Fruit fly (Drosophila melanogaster): Measurements from ENCODE around the gene Ets21C.
A peak's percentile ranks its signal among the peaks of the same experiment; 100 is the strongest.

Gene Ets21C

DNA sequence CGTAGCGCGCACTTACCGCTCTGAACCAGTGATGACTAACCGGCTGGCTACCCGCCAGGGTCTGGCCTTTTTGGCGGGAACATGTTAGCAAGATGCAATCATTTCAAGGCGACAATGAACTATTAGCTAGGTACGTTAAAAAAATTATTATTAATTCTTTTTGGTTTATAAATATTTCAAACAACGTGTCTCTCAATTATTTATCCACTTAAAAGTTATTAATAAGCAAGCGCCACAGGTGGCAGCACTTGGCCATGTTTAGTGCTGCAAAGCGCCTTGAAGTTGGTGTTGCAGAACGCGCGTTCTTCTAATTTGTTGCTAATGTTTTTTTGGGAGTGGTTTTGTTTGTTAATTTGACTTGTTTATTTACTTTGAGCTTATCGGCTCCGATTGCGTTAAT is 21.5 kb upstream of the Ets21C start, which contains the start of the genes Ipk2 and cold (continued):
- peak; percentile 80 for TF ChIP-seq Xrp1 (GFP tag; IDR thresholded peaks at IDR 0.05)
- no peak for TF ChIP-seq inv (GFP tag; IDR thresholded peaks at IDR 0.05; ENCODE audit: partially characterized antibody)
- peak; percentile 24 for TF ChIP-seq CG2875 (GFP tag; optimal IDR thresholded peaks at IDR 0.05)
- no peak for TF ChIP-seq prd (optimal IDR thresholded peaks at IDR 0.05)
- TF ChIP-seq prd (GFP tag; IDR thresholded peaks at IDR 0.05), result peak; percentile 82
- TF ChIP-seq al (GFP tag; IDR thresholded peaks at IDR 0.05), result peak; percentile 72
- TF ChIP-seq z (GFP tag; IDR thresholded peaks at IDR 0.05), result no peak
- no peak for TF ChIP-seq CkIIα-i1 (GFP tag; IDR thresholded peaks at IDR 0.05)
- TF ChIP-seq CG3838 (GFP tag; optimal IDR thresholded peaks at IDR 0.05), result peak; percentile 59
- TF ChIP-seq Gug (GFP tag; IDR thresholded peaks at IDR 0.05), result peak; percentile 70
- 0 out of 2 replicates have a peak, but pooled peaks have one; percentile 42 for TF ChIP-seq cas (GFP tag; IDR thresholded peaks at IDR 0.05)
- TF ChIP-seq Nf-YC (tag; optimal IDR thresholded peaks at IDR 0.05), result peak; percentile 80
- TF ChIP-seq bsh (GFP tag; optimal IDR thresholded peaks at IDR 0.05), result peak in 1 of 2 experiments; percentile 69
- TF ChIP-seq tx (GFP tag; optimal IDR thresholded peaks at IDR 0.05), result peak; percentile 75
- peak; percentile 90 for TF ChIP-seq CG2120 (GFP tag; optimal IDR thresholded peaks at IDR 0.05)
- TF ChIP-seq Myb (GFP tag; optimal IDR thresholded peaks at IDR 0.05), result peak; percentile 63
- peak; percentile 86 for TF ChIP-seq CG13775 (GFP tag; optimal IDR thresholded peaks at IDR 0.05)
- TF ChIP-seq CTCF (GFP tag; optimal IDR thresholded peaks at IDR 0.05), result peak; percentile 70
- TF ChIP-seq Sox102F (GFP tag; optimal IDR thresholded peaks at IDR 0.05), result no peak
- peak; percentile 63; the same call in 1 of the 2 replicates for TF ChIP-seq CG1024 (GFP tag; IDR thresholded peaks at IDR 0.05)
- no peak for TF ChIP-seq zf30C (GFP tag; optimal IDR thresholded peaks at IDR 0.05)
- TF ChIP-seq CG7556 (GFP tag; optimal IDR thresholded peaks at IDR 0.05), result peak; percentile 80
- TF ChIP-seq Dip2 (GFP tag; IDR thresholded peaks at IDR 0.05), result no peak
- TF ChIP-seq hbn (GFP tag; IDR thresholded peaks at IDR 0.05; ENCODE audit: partially characterized antibody), result no peak
- TF ChIP-seq CG18764 (GFP tag; optimal IDR thresholded peaks at IDR 0.05), result peak; percentile 76
- TF ChIP-seq MBD-R2 (GFP tag; IDR thresholded peaks at IDR 0.05), result peak; percentile 97
- TF ChIP-seq pzg (GFP tag; optimal IDR thresholded peaks at IDR 0.05), result peak; percentile 79
- peak; percentile 63 for TF ChIP-seq Atf3 (GFP tag; optimal IDR thresholded peaks at IDR 0.05)
- TF ChIP-seq sisA (GFP tag; IDR thresholded peaks at IDR 0.05), result peak; percentile 70
- TF ChIP-seq BtbVII (GFP tag; optimal IDR thresholded peaks at IDR 0.05), result peak; percentile 67
- no peak for TF ChIP-seq cad (GFP tag; optimal IDR thresholded peaks at IDR 0.05)
- TF ChIP-seq CG6813 (GFP tag; optimal IDR thresholded peaks at IDR 0.05), result peak; percentile 5
- TF ChIP-seq CG7786 (GFP tag; optimal IDR thresholded peaks at IDR 0.05), result peak; percentile 77
- TF ChIP-seq Med (GFP tag), result peak; percentile 97
- TF ChIP-seq Gsc (GFP tag; IDR thresholded peaks at IDR 0.05), result 0 out of 2 replicates have a peak, but pooled peaks have one; percentile 26
- peak; percentile 96 for TF ChIP-seq CG4617 (GFP tag; optimal IDR thresholded peaks at IDR 0.05; ENCODE audit: borderline replicate concordance)
- peak; percentile 83 for TF ChIP-seq exex (tag; optimal IDR thresholded peaks at IDR 0.05)
- peak; percentile 74 for TF ChIP-seq CG6689 (GFP tag; IDR thresholded peaks at IDR 0.05)
- no peak for TF ChIP-seq Sox100B (GFP tag; optimal IDR thresholded peaks at IDR 0.05)
- TF ChIP-seq chif (GFP tag; optimal IDR thresholded peaks at IDR 0.05), result peak; percentile 55 to 68
- peak; percentile 71 for TF ChIP-seq Oli (tag; optimal IDR thresholded peaks at IDR 0.05)
- TF ChIP-seq CG10462 (GFP tag; optimal IDR thresholded peaks at IDR 0.05), result peak; percentile 34
- peak; percentile 50 for TF ChIP-seq CG32772 (GFP tag; IDR thresholded peaks at IDR 0.05)
- TF ChIP-seq CG30431 (GFP tag; optimal IDR thresholded peaks at IDR 0.05), result peak; percentile 63
- TF ChIP-seq sd (tag; optimal IDR thresholded peaks at IDR 0.05), result no peak
- peak; percentile 63 for TF ChIP-seq cato (GFP tag; optimal IDR thresholded peaks at IDR 0.05; ENCODE audit: borderline replicate concordance)
- peak; percentile 76 for TF ChIP-seq CG7987 (GFP tag; optimal IDR thresholded peaks at IDR 0.05)
- peak; percentile 56; the same call in 3 of the 4 replicates for TF ChIP-seq Dll (GFP tag; IDR thresholded peaks at IDR 0.05; ENCODE audit: partially characterized antibody)
- TF ChIP-seq ase (GFP tag; IDR thresholded peaks at IDR 0.05), result no peak
- TF ChIP-seq TFAM (GFP tag; optimal IDR thresholded peaks at IDR 0.05), result no peak
- TF ChIP-seq CG10147 (GFP tag; optimal IDR thresholded peaks at IDR 0.05), result peak; percentile 74
- peak; percentile 41; the same call in 1 of the 2 replicates for TF ChIP-seq danr (GFP tag; IDR thresholded peaks at IDR 0.05)

Measured in whole organism, embryonic.